Worm (Caenorhabditis elegans) whole organism, L2 larva: Measurements from ENCODE around the gene lbp-8.
A peak's percentile ranks its signal among the peaks of the same experiment; 100 is the strongest.

ENCODE experiments used
- R02D3.7 ChIP-seq: fragments of 150-350 bp; optimal IDR thresholded peaks from 2 replicates; lab custom pipeline; 2014; ENCODE audit warnings: missing biosample characterization, missing genetic modification characterization
- alr-1 ChIP-seq: fragments of 150-350 bp; optimal IDR thresholded peaks from 2 replicates; lab custom pipeline; 2014; ENCODE audit warnings: missing biosample characterization, missing genetic modification characterization
- aly-2 ChIP-seq: fragments of 150-350 bp; optimal IDR thresholded peaks from 2 replicates; lab custom pipeline; 2014; ENCODE audit warnings: missing biosample characterization, missing genetic modification characterization
- elt-1 ChIP-seq: fragments of 150-350 bp; optimal IDR thresholded peaks from 2 replicates; lab custom pipeline; 2014; ENCODE audit warnings: missing biosample characterization, missing genetic modification characterization
- gmeb-1 ChIP-seq: fragments of 150-350 bp; optimal IDR thresholded peaks from 2 replicates; lab custom pipeline; 2014; ENCODE audit warnings: missing biosample characterization, missing genetic modification characterization
- lin-39 ChIP-seq: fragments of 150-350 bp; optimal IDR thresholded peaks from 2 replicates; lab custom pipeline; 2014; ENCODE audit warnings: missing biosample characterization, missing genetic modification reagents, missing genetic modification characterization
- nhr-12 ChIP-seq: fragments of 150-350 bp; optimal IDR thresholded peaks from 2 replicates; lab custom pipeline; 2014; ENCODE audit warnings: missing biosample characterization, missing genetic modification characterization
- nhr-21 ChIP-seq: fragments of 150-350 bp; optimal IDR thresholded peaks from 2 replicates; lab custom pipeline; 2014; ENCODE audit warnings: missing biosample characterization, missing genetic modification characterization
- nhr-23 ChIP-seq: fragments of 150-350 bp; optimal IDR thresholded peaks from 2 replicates; lab custom pipeline; 2014; ENCODE audit warnings: missing biosample characterization, missing genetic modification reagents, missing genetic modification characterization
- nhr-237 ChIP-seq: fragments of 150-350 bp; optimal IDR thresholded peaks from 2 replicates; lab custom pipeline; 2014; ENCODE audit warnings: missing biosample characterization, missing genetic modification characterization
- nhr-25 ChIP-seq: fragments of 150-350 bp; sonication (generic microtip); optimal IDR thresholded peaks from 3 replicates; lab custom pipeline; 2014; ENCODE audit warnings: missing biosample characterization, missing genetic modification characterization
- sma-3 ChIP-seq: sonication (generic microtip); optimal IDR thresholded peaks from 2 replicates; lab custom pipeline; 2016; ENCODE audit warnings: missing genetic modification reagents, missing genetic modification characterization, missing compliant biosample characterization
- unc-55 ChIP-seq: fragments of 150-350 bp; sonication (generic microtip); optimal IDR thresholded peaks from 3 replicates; lab custom pipeline; 2014; ENCODE audit warnings: missing biosample characterization, missing genetic modification reagents, missing genetic modification characterization
- zag-1 ChIP-seq: fragments of 150-350 bp; optimal IDR thresholded peaks from 2 replicates; lab custom pipeline; 2014; ENCODE audit warnings: missing biosample characterization, missing genetic modification characterization
- ztf-4 ChIP-seq: fragments of 150-350 bp; optimal IDR thresholded peaks from 2 replicates; lab custom pipeline; 2014; ENCODE audit warnings: missing biosample characterization, missing genetic modification characterization

Gene lbp-8

ce11 chrV:13935423-13935822 is 44.9 kb downstream of the lbp-8 start:
- TF ChIP-seq ztf-4 (tag; lab: Kevin White, UChicago), result no peak
- no peak for TF ChIP-seq aly-2
- no peak for TF ChIP-seq unc-55
- TF ChIP-seq nhr-237 (tag; lab: Kevin White, UChicago), result no peak
- TF ChIP-seq nhr-21, result no peak
- no peak for TF ChIP-seq elt-1 (tag; lab: Kevin White, UChicago)
- TF ChIP-seq nhr-12 (tag; lab: Kevin White, UChicago), result no peak
- TF ChIP-seq R02D3.7, result no peak
- no peak for TF ChIP-seq gmeb-1 (tag; lab: Kevin White, UChicago)
- no peak for TF ChIP-seq zag-1 (tag; lab: Kevin White, UChicago)
- TF ChIP-seq lin-39 (tag; lab: Kevin White, UChicago), result no peak
- no peak for TF ChIP-seq nhr-23 (tag; lab: Kevin White, UChicago)
- TF ChIP-seq alr-1 (tag; lab: Kevin White, UChicago), result no peak

ce11 chrV:13936052-13936451 is 45.5 kb downstream of the lbp-8 start:
- TF ChIP-seq unc-55 (no peak), nhr-21 (peak; percentile 45), nhr-25 (tag; lab: Kevin White, UChicago) (peak; percentile 60)

DNA sequence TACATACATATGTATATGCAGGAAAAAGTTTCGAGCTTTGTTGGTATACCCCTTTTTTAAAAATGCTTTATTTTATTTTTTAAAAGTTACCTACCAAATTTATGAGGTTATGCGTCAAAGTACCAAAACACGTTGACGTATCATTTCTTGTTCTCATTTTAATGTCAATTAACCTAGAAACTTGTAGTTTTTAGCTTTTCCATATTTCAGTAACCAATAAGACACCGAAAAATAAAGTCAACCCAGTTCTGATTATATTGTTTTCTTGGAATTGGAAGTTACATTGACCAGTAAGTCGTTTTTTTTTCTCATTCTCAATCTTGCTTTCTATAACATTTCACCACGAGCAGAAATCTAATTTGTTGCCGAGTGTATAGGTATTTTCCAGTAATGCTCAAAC is 46.3 kb downstream of the lbp-8 start, which contains the start of gene srw-145:
Gene srw-145, plus strand, starts transcription at position 301 of the 400 bp plus-strand sequence.
- TF ChIP-seq alr-1 (tag; lab: Kevin White, UChicago), result no peak
- TF ChIP-seq sma-3, result no peak
- TF ChIP-seq gmeb-1 (tag; lab: Kevin White, UChicago), result no peak
- TF ChIP-seq nhr-12 (tag; lab: Kevin White, UChicago), result peak; percentile 3
- TF ChIP-seq nhr-21, result peak; percentile 41
